Fruit fly (Drosophila melanogaster): Measurements from ENCODE around the gene Smvt.

Gene Smvt

DNA sequence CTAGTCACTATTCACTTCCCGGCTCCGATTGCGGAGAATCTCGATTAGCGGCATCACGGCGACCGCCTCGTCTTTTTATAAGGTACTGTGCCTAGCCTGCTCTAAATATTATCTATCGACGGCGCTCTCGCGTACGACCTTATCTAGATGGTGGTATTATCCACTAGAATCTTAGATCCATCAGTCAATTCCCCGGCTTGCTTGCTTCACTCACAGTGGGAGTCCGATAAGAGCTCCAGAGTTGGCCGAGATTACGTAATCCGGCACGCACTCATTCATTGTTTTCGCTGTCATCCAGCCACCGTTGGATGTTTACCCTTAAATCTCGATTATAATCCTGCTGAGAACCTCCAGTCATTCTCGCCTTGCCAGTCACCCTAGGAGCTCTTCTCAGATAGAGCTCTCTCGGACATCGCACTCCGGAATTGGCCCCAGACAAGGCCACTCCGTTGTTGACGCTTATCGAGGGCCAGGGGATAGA is at the start of gene Smvt:
Smvt (minus strand) TSS at position 51 of the 481 bp plus-strand sequence.
- TF ChIP-seq Vsx2 (GFP tag; optimal IDR thresholded peaks at IDR 0.05; ENCODE audit: partially characterized antibody) (no peak), rgr (GFP tag; optimal IDR thresholded peaks at IDR 0.05) (no peak), GATAd (GFP tag; optimal IDR thresholded peaks at IDR 0.05) (no peak), psq (GFP tag; optimal IDR thresholded peaks at IDR 0.05) (no peak), Rel (GFP tag; optimal IDR thresholded peaks at IDR 0.05) (no peak), Rel (tag; optimal IDR thresholded peaks at IDR 0.05) (no peak), sv (GFP tag; optimal IDR thresholded peaks at IDR 0.05) (no peak), woc (GFP tag; optimal IDR thresholded peaks at IDR 0.05) (no peak), jim (GFP tag; optimal IDR thresholded peaks at IDR 0.05) (no peak), usp (GFP tag; optimal IDR thresholded peaks at IDR 0.05) (no peak), dl (GFP tag; optimal IDR thresholded peaks at IDR 0.05; ENCODE audit: insufficient read depth in 1 of 2, partially characterized antibody in 2 of 2) (no peak), h (GFP tag; optimal IDR thresholded peaks at IDR 0.05) (no peak), pan (optimal IDR thresholded peaks at IDR 0.05) (no peak), fru (GFP tag; optimal IDR thresholded peaks at IDR 0.05) (no peak), ey (GFP tag; optimal IDR thresholded peaks at IDR 0.05) (no peak), lola (GFP tag; optimal IDR thresholded peaks at IDR 0.05) (no peak), brk (GFP tag; optimal IDR thresholded peaks at IDR 0.05) (no peak), N (GFP tag; optimal IDR thresholded peaks at IDR 0.05) (no peak), br (GFP tag; optimal IDR thresholded peaks at IDR 0.05) (no peak), CG9705 (GFP tag; optimal IDR thresholded peaks at IDR 0.05) (no peak)

DNA sequence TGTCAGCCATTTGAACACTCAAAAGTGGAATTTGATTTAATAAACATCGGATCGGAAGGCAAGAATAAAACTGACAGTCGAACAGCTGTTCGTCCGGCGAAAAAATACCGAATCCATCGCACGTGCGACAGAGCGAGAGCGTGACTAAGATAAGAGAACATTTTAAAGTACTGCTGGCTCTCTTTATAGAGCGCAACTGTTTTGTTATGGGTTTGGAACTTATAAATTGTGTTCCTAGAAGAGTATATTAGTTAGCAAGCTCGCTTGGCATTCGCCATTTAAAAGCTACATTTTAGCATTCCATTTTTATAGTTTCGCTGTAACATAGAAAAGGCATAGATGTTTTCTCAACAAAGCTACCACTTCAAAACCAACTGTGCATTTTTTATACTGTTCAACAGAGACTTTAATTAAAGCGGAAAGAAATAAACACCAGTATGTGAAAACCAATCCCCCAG is 48.7 kb upstream of the Smvt start, which contains the start of gene Rift:
Rift (minus strand) TSS at position 114 of the 458 bp plus-strand sequence.
- TF ChIP-seq Dif (GFP tag; optimal IDR thresholded peaks at IDR 0.05; ENCODE audit: partially characterized antibody) = no peak
- TF ChIP-seq Abd-B (GFP tag; optimal IDR thresholded peaks at IDR 0.05) = no peak
- TF ChIP-seq sage (GFP tag; optimal IDR thresholded peaks at IDR 0.05) = peak; percentile 8
- no peak for TF ChIP-seq Vsx2 (GFP tag; optimal IDR thresholded peaks at IDR 0.05; ENCODE audit: partially characterized antibody)
- no peak for TF ChIP-seq CG9705 (GFP tag; optimal IDR thresholded peaks at IDR 0.05)
- no peak for TF ChIP-seq GATAd (GFP tag; optimal IDR thresholded peaks at IDR 0.05)
- TF ChIP-seq psq (GFP tag; optimal IDR thresholded peaks at IDR 0.05) = no peak
- no peak for TF ChIP-seq dmrt93B (GFP tag; optimal IDR thresholded peaks at IDR 0.05)
- TF ChIP-seq ey (GFP tag; optimal IDR thresholded peaks at IDR 0.05) = no peak
- no peak for TF ChIP-seq h (GFP tag; optimal IDR thresholded peaks at IDR 0.05)
- TF ChIP-seq Sp1 (GFP tag; optimal IDR thresholded peaks at IDR 0.05) = no peak
- TF ChIP-seq Jra (GFP tag; optimal IDR thresholded peaks at IDR 0.05) = no peak
- TF ChIP-seq OdsH (GFP tag; optimal IDR thresholded peaks at IDR 0.05) = peak; percentile 33
- TF ChIP-seq HLH106 (tag; optimal IDR thresholded peaks at IDR 0.05) = peak; percentile 16
- no peak for TF ChIP-seq sv (GFP tag; optimal IDR thresholded peaks at IDR 0.05)
- no peak for TF ChIP-seq Hnf4 (GFP tag; optimal IDR thresholded peaks at IDR 0.05)
- TF ChIP-seq Hr83 (GFP tag; optimal IDR thresholded peaks at IDR 0.05; ENCODE audit: poor library complexity, severe bottlenecking) = peak; percentile 31
- TF ChIP-seq jim (GFP tag; optimal IDR thresholded peaks at IDR 0.05) = no peak
- no peak for TF ChIP-seq Mio (GFP tag; optimal IDR thresholded peaks at IDR 0.05)
- TF ChIP-seq Dfd (GFP tag; optimal IDR thresholded peaks at IDR 0.05) = no peak
- TF ChIP-seq CG32264 (GFP tag; optimal IDR thresholded peaks at IDR 0.05) = no peak
- TF ChIP-seq lola (GFP tag; optimal IDR thresholded peaks at IDR 0.05) = no peak
- TF ChIP-seq N (GFP tag; optimal IDR thresholded peaks at IDR 0.05) = no peak
- TF ChIP-seq woc (GFP tag; optimal IDR thresholded peaks at IDR 0.05) = no peak
- no peak for TF ChIP-seq usp (GFP tag; optimal IDR thresholded peaks at IDR 0.05)
- TF ChIP-seq rgr (GFP tag; optimal IDR thresholded peaks at IDR 0.05) = peak; percentile 11
- no peak for TF ChIP-seq Rel (GFP tag; optimal IDR thresholded peaks at IDR 0.05)
- no peak for TF ChIP-seq Rel (tag; optimal IDR thresholded peaks at IDR 0.05)
- peak in 1 of 2 experiments; percentile 62 for TF ChIP-seq dl (GFP tag; optimal IDR thresholded peaks at IDR 0.05; ENCODE audit: insufficient read depth in 1 of 2, partially characterized antibody in 2 of 2)
- no peak for TF ChIP-seq pan (optimal IDR thresholded peaks at IDR 0.05)
- TF ChIP-seq brk (GFP tag; optimal IDR thresholded peaks at IDR 0.05) = no peak
- TF ChIP-seq Hr78 (GFP tag; optimal IDR thresholded peaks at IDR 0.05) = no peak
- no peak for TF ChIP-seq dsf (GFP tag; optimal IDR thresholded peaks at IDR 0.05; ENCODE audit: borderline replicate concordance)
- TF ChIP-seq fru (GFP tag; optimal IDR thresholded peaks at IDR 0.05) = no peak
- TF ChIP-seq CrebA (GFP tag; optimal IDR thresholded peaks at IDR 0.05; ENCODE audit: borderline replicate concordance) = no peak
- no peak for TF ChIP-seq tai (GFP tag; optimal IDR thresholded peaks at IDR 0.05)
- no peak for TF ChIP-seq Myc (optimal IDR thresholded peaks at IDR 0.05)
- TF ChIP-seq foxo (GFP tag; optimal IDR thresholded peaks at IDR 0.05) = peak in 1 of 2 experiments; percentile 36
- no peak for TF ChIP-seq br (GFP tag; optimal IDR thresholded peaks at IDR 0.05)

Data from whole organism, wandering third instar larva.